Fruit fly (Drosophila melanogaster) whole organism, embryonic: Measurements from ENCODE around the gene Gr93a.

Experiments used
- Adf1 ChIP-seq: fragments of 200-800 bp; sonication (Bioruptor generic); IDR thresholded peaks from 2 replicates; pipeline ENCODE4 v1.3.6; 2022; ENCODE audit warnings: missing biosample characterization, missing genetic modification characterization
- Blimp-1 ChIP-seq: fragments of 200-800 bp; sonication (Bioruptor generic); optimal IDR thresholded peaks from 3 replicates; lab custom pipeline; 2018; ENCODE audit warnings: missing biosample characterization, missing genetic modification characterization, mild to moderate bottlenecking, moderate library complexity, missing genetic modification reagents
- CG11560 ChIP-seq: fragments of 200-800 bp; sonication (Bioruptor generic); IDR thresholded peaks from 3 replicates; pipeline ENCODE4 v1.3.6; 2022; ENCODE audit warnings: missing biosample characterization, missing genetic modification characterization
- CG11695 ChIP-seq: fragments of 200-800 bp; sonication (Bioruptor generic); IDR thresholded peaks from 3 replicates; pipeline ENCODE4 v1.3.6; 2022; ENCODE audit warnings: missing biosample characterization, missing genetic modification characterization
- CG12071 ChIP-seq: fragments of 200-800 bp; sonication (Bioruptor generic); optimal IDR thresholded peaks from 3 replicates; lab custom pipeline; 2018; ENCODE audit warnings: missing biosample characterization, mild to moderate bottlenecking, missing genetic modification characterization
- CG13624 ChIP-seq: fragments of 200-800 bp; sonication (Bioruptor generic); optimal IDR thresholded peaks from 2 replicates; lab custom pipeline; 2016; ENCODE audit warnings: missing biosample characterization, missing genetic modification characterization
- CG14667 ChIP-seq: fragments of 200-800 bp; sonication (Bioruptor generic); IDR thresholded peaks from 2 replicates; pipeline ENCODE4 v1.3.6; 2022; ENCODE audit warnings: missing biosample characterization, missing genetic modification characterization
- CG1603 ChIP-seq: fragments of 200-800 bp; sonication (Bioruptor generic); optimal IDR thresholded peaks from 2 replicates; lab custom pipeline; 2019; ENCODE audit warnings: missing biosample characterization, mild to moderate bottlenecking, missing genetic modification characterization, moderate library complexity
- CG16815 ChIP-seq: fragments of 200-800 bp; sonication (Bioruptor generic); optimal IDR thresholded peaks from 3 replicates; lab custom pipeline; 2017; ENCODE audit warnings: missing biosample characterization, mild to moderate bottlenecking, missing genetic modification characterization
- CG17186 ChIP-seq: fragments of 200-800 bp; sonication (Bioruptor generic); optimal IDR thresholded peaks from 3 replicates; lab custom pipeline; 2017; ENCODE audit warnings: missing biosample characterization, missing genetic modification reagents, missing genetic modification characterization
- CG2129 ChIP-seq: fragments of 200-800 bp; sonication (Bioruptor generic); IDR thresholded peaks from 2 replicates; pipeline ENCODE4 v1.3.6; 2022; ENCODE audit warnings: missing biosample characterization, missing genetic modification characterization; ENCODE audit not compliant: partially characterized antibody
- CG31365 ChIP-seq: fragments of 200-800 bp; sonication (Bioruptor generic); optimal IDR thresholded peaks from 2 replicates; lab custom pipeline; 2018; ENCODE audit warnings: missing biosample characterization, mild to moderate bottlenecking, missing genetic modification characterization
- CG4328 ChIP-seq: fragments of 200-800 bp; sonication (Bioruptor generic); optimal IDR thresholded peaks from 3 replicates; lab custom pipeline; 2017; ENCODE audit warnings: missing biosample characterization, missing genetic modification reagents, missing genetic modification characterization
- CG4404 ChIP-seq: fragments of 200-800 bp; sonication (Bioruptor generic); IDR thresholded peaks from 2 replicates; pipeline ENCODE4 v1.3.6; 2022; ENCODE audit warnings: missing biosample characterization, missing genetic modification characterization
- CG5245 ChIP-seq: fragments of 200-800 bp; sonication (Bioruptor generic); optimal IDR thresholded peaks from 3 replicates; lab custom pipeline; 2016; ENCODE audit warnings: missing biosample characterization, missing genetic modification characterization
- CG6272 ChIP-seq: fragments of 200-800 bp; sonication (Bioruptor generic); IDR thresholded peaks from 2 replicates; pipeline ENCODE4 v1.3.6; 2022; ENCODE audit warnings: missing biosample characterization, missing genetic modification characterization
- CG7357 ChIP-seq: fragments of 200-800 bp; sonication (Bioruptor generic); IDR thresholded peaks from 3 replicates; pipeline ENCODE4 v1.3.6; 2022; ENCODE audit warnings: missing biosample characterization, missing genetic modification characterization
- Dref ChIP-seq: fragments of 200-800 bp; sonication (Bioruptor generic); IDR thresholded peaks from 2 replicates; pipeline ENCODE4 v1.3.6; 2022; ENCODE audit warnings: missing biosample characterization, missing genetic modification characterization
- E2f1 ChIP-seq: fragments of 200-800 bp; sonication (Bioruptor generic); IDR thresholded peaks from 2 replicates; pipeline ENCODE4 v1.3.6; 2022; ENCODE audit warnings: missing biosample characterization, missing genetic modification characterization
- ERR ChIP-seq: fragments of 200-800 bp; sonication (Bioruptor generic); optimal IDR thresholded peaks from 2 replicates; lab custom pipeline; 2016; ENCODE audit warnings: missing biosample characterization, missing genetic modification characterization
- H15 ChIP-seq: fragments of 200-800 bp; sonication (Bioruptor generic); IDR thresholded peaks from 3 replicates; pipeline ENCODE4 v1.3.6; 2022; ENCODE audit warnings: missing biosample characterization, missing genetic modification characterization
- Hmx ChIP-seq: fragments of 200-800 bp; sonication (Bioruptor generic); optimal IDR thresholded peaks from 2 replicates; lab custom pipeline; 2016; ENCODE audit warnings: missing biosample characterization, missing genetic modification characterization
- Hr78 ChIP-seq, 2 experiments: fragments of 200-800 bp in 1 of 2; fragments of >200 bp in 1 of 2; sonication (Bioruptor generic) in 1 of 2; optimal IDR thresholded peaks; 2 replicates each; lab custom pipeline; 2017 to 2019; ENCODE audit warnings: missing biosample characterization in 2 of 2, missing genetic modification characterization in 2 of 2, mild to moderate bottlenecking in 1 of 2, moderate library complexity in 1 of 2
- Lim3 ChIP-seq: fragments of 200-800 bp; sonication (Bioruptor generic); IDR thresholded peaks from 2 replicates; pipeline ENCODE4 v1.3.6; 2022; ENCODE audit warnings: missing biosample characterization, missing genetic modification characterization
- MBD-R2 ChIP-seq: fragments of 200-800 bp; sonication (Bioruptor generic); IDR thresholded peaks from 2 replicates; pipeline ENCODE4 v1.3.6; 2022; ENCODE audit warnings: missing biosample characterization, missing genetic modification characterization
- Ravus ChIP-seq: fragments of 200-800 bp; sonication (Bioruptor generic); IDR thresholded peaks from 2 replicates; pipeline ENCODE4 v1.3.6; 2022; ENCODE audit warnings: missing biosample characterization, missing genetic modification characterization
- Sry-β ChIP-seq: fragments of 200-800 bp; sonication (Bioruptor generic); optimal IDR thresholded peaks from 2 replicates; lab custom pipeline; 2018; ENCODE audit warnings: missing biosample characterization, mild to moderate bottlenecking, missing genetic modification characterization, moderate library complexity
- ap ChIP-seq: fragments of 200-800 bp; sonication (Bioruptor generic); IDR thresholded peaks from 2 replicates; pipeline ENCODE4 v1.3.6; 2022; ENCODE audit warnings: missing biosample characterization, missing genetic modification characterization
- az2 ChIP-seq: fragments of 200-800 bp; sonication (Bioruptor generic); optimal IDR thresholded peaks from 3 replicates; lab custom pipeline; 2016; ENCODE audit warnings: missing biosample characterization, missing genetic modification characterization
- bowl ChIP-seq: fragments of 200-800 bp; sonication (Bioruptor generic); IDR thresholded peaks from 2 replicates; pipeline ENCODE4 v1.3.6; 2022; ENCODE audit warnings: missing biosample characterization, missing genetic modification characterization
- ci ChIP-seq: fragments of 200-800 bp; sonication (Bioruptor generic); IDR thresholded peaks from 3 replicates; pipeline ENCODE4 v1.3.6; 2022; ENCODE audit warnings: missing biosample characterization, missing genetic modification characterization
- danr ChIP-seq: fragments of 200-800 bp; sonication (Bioruptor generic); IDR thresholded peaks from 2 replicates; pipeline ENCODE4 v1.3.6; 2022; ENCODE audit warnings: missing biosample characterization, missing genetic modification characterization
- dati ChIP-seq: fragments of 200-800 bp; sonication (Bioruptor generic); IDR thresholded peaks from 2 replicates; pipeline ENCODE4 v1.3.6; 2022; ENCODE audit warnings: missing biosample characterization, missing genetic modification characterization
- dysf ChIP-seq: fragments of 200-800 bp; sonication (Bioruptor generic); IDR thresholded peaks from 3 replicates; pipeline ENCODE4 v1.3.6; 2022; ENCODE audit warnings: missing biosample characterization, missing genetic modification characterization
- grau ChIP-seq: fragments of 200-800 bp; optimal IDR thresholded peaks from 3 replicates; lab custom pipeline; 2019; ENCODE audit warnings: missing biosample characterization, mild to moderate bottlenecking, missing genetic modification characterization, moderate library complexity
- her ChIP-seq: fragments of 200-800 bp; sonication (Bioruptor generic); optimal IDR thresholded peaks from 2 replicates; lab custom pipeline; 2016; ENCODE audit warnings: missing biosample characterization, missing genetic modification characterization
- hkb ChIP-seq, 2 experiments: fragments of 200-800 bp in 1 of 2; fragments of >200 bp in 1 of 2; sonication (Bioruptor generic) in 1 of 2; IDR thresholded peaks in 1 of 2; optimal IDR thresholded peaks in 1 of 2; 2 replicates each; pipeline versions ENCODE4 v1.3.6 to Lab custom; 2017 to 2022; ENCODE audit warnings: missing biosample characterization in 1 of 2, missing genetic modification characterization in 1 of 2
- otp ChIP-seq: fragments of 200-800 bp; sonication (Bioruptor generic); IDR thresholded peaks from 3 replicates; pipeline ENCODE4, ENCODE4 v1.3.6; 2022; ENCODE audit warnings: missing biosample characterization, missing genetic modification characterization
- pan ChIP-seq, 4 experiments: fragments of >200 bp in 3 of 4; fragments of 200-800 bp in 1 of 4; sonication (Bioruptor generic) in 1 of 4; optimal IDR thresholded peaks in 3 of 4; IDR thresholded peaks in 1 of 4; 2 replicates each; pipeline versions ENCODE4 v1.3.6 to Lab custom; 2017 to 2022; ENCODE audit warnings: missing biosample characterization in 2 of 4, missing genetic modification characterization in 2 of 4, mixed read lengths in 1 of 4
- peb ChIP-seq: fragments of 200-800 bp; sonication (Bioruptor generic); IDR thresholded peaks from 2 replicates; pipeline ENCODE4 v1.3.6; 2022; ENCODE audit warnings: missing biosample characterization, missing genetic modification characterization
- pfk ChIP-seq: fragments of 200-800 bp; sonication (Bioruptor generic); optimal IDR thresholded peaks from 2 replicates; lab custom pipeline; 2018; ENCODE audit warnings: missing biosample characterization, mild to moderate bottlenecking, missing genetic modification characterization, moderate library complexity
- psq ChIP-seq: fragments of 200-800 bp; sonication (Bioruptor generic); optimal IDR thresholded peaks from 2 replicates; lab custom pipeline; 2017; ENCODE audit warnings: missing biosample characterization, missing genetic modification characterization
- sob ChIP-seq: fragments of 200-800 bp; sonication (Bioruptor generic); IDR thresholded peaks from 2 replicates; pipeline ENCODE4 v1.3.6; 2022; ENCODE audit warnings: missing biosample characterization, missing genetic modification characterization
- sr ChIP-seq: fragments of 200-800 bp; sonication (Bioruptor generic); IDR thresholded peaks from 3 replicates; pipeline ENCODE4 v1.3.6; 2022; ENCODE audit warnings: missing biosample characterization, missing genetic modification characterization
- sug ChIP-seq: fragments of 200-800 bp; optimal IDR thresholded peaks from 2 replicates; lab custom pipeline; 2019; ENCODE audit warnings: missing biosample characterization, mild to moderate bottlenecking, missing genetic modification characterization, moderate library complexity
- tio ChIP-seq: fragments of 200-800 bp; sonication (Bioruptor generic); optimal IDR thresholded peaks from 2 replicates; lab custom pipeline; 2017; ENCODE audit warnings: missing biosample characterization, missing genetic modification characterization, inconsistent platforms
- tx ChIP-seq: fragments of 200-800 bp; sonication (Bioruptor generic); optimal IDR thresholded peaks from 2 replicates; lab custom pipeline; 2016; ENCODE audit warnings: missing biosample characterization, missing genetic modification characterization
- wdn ChIP-seq: fragments of 200-800 bp; sonication (Bioruptor generic); IDR thresholded peaks from 2 replicates; pipeline ENCODE4 v1.3.6; 2022; ENCODE audit warnings: missing biosample characterization, missing genetic modification characterization
- wor ChIP-seq: fragments of 200-800 bp; sonication (Bioruptor generic); IDR thresholded peaks from 2 replicates; pipeline ENCODE4 v1.3.6; 2022; ENCODE audit warnings: missing biosample characterization, missing genetic modification characterization

Gr93a gene

dm6 chr3R:21862137-21862850, 30.0 kb downstream of the Gr93a start (continued):
- TF ChIP-seq grau (tag; lab: Kevin White, UChicago) (peak; percentile 83), sr (GFP tag; lab: Robert Waterston, UW) (0 out of 3 replicates have a peak, but pooled peaks have one; percentile 33), tio (GFP tag; lab: Kevin White, UChicago) (peak; percentile 54), wor (GFP tag; lab: Robert Waterston, UW) (peak; percentile 74; the same call in 1 of the 2 replicates), psq (GFP tag; lab: Kevin White, UChicago) (no peak), CG7357 (GFP tag; lab: Robert Waterston, UW) (peak; percentile 68; the same call in 1 of the 3 replicates), CG14667 (GFP tag; lab: Robert Waterston, UW) (no peak), Lim3 (GFP tag; lab: Robert Waterston, UW) (no peak), Hmx (GFP tag; lab: Kevin White, UChicago) (no peak), dati (GFP tag; lab: Robert Waterston, UW) (peak; percentile 59; the same call in 1 of the 2 replicates), otp (GFP tag; lab: Robert Waterston, UW) (peak; percentile 75; the same call in 2 of the 3 replicates), CG17186 (GFP tag; lab: Kevin White, UChicago) (peak; percentile 21), E2f1 (GFP tag; lab: Robert Waterston, UW) (peak; percentile 54), CG1603 (tag; lab: Kevin White, UChicago) (peak; percentile 96), CG4328 (GFP tag; lab: Kevin White, UChicago) (peak; percentile 9), dysf (GFP tag; lab: Robert Waterston, UW) (peak; percentile 50; the same call in 1 of the 3 replicates), H15 (GFP tag; lab: Robert Waterston, UW) (peak; percentile 76), Hr78 (GFP tag; optimal IDR thresholded peaks at IDR 0.05; lab: Kevin White, UChicago) (peak in 1 of 2 experiments; percentile 71), az2 (peak; percentile 85), MBD-R2 (GFP tag; lab: Robert Waterston, UW) (no peak), Blimp-1 (GFP tag; lab: Kevin White, UChicago) (peak; percentile 74), peb (peak; percentile 67), sug (tag; lab: Kevin White, UChicago) (no peak), hkb (optimal IDR thresholded peaks at IDR 0.05; lab: Kevin White, UChicago) (no peak), hkb (GFP tag; IDR thresholded peaks at IDR 0.05; lab: Robert Waterston, UW) (peak; percentile 86), pfk (GFP tag; lab: Kevin White, UChicago) (no peak), CG6272 (peak; percentile 17; the same call in 1 of the 2 replicates), CG11695 (GFP tag; lab: Robert Waterston, UW) (peak; percentile 62; the same call in 2 of the 3 replicates), Dref (GFP tag; lab: Robert Waterston, UW) (no peak), CG16815 (peak; percentile 36), CG2129 (GFP tag; lab: Robert Waterston, UW) (no peak), wdn (no peak), CG31365 (peak; percentile 34), pan (optimal IDR thresholded peaks at IDR 0.05; lab: Kevin White, UChicago) (no peak), pan (GFP tag; optimal IDR thresholded peaks at IDR 0.05 in 1 of 2, IDR thresholded peaks at IDR 0.05 in 1 of 2) (peak in 1 of 2 experiments; percentile 69), danr (GFP tag; lab: Robert Waterston, UW) (peak; percentile 56), CG12071 (GFP tag; lab: Kevin White, UChicago) (peak; percentile 43), tx (GFP tag; lab: Kevin White, UChicago) (no peak), Adf1 (GFP tag; lab: Robert Waterston, UW) (no peak), CG4404 (peak; percentile 32; the same call in 1 of the 2 replicates), her (GFP tag; lab: Kevin White, UChicago) (peak; percentile 41), ERR (GFP tag; lab: Kevin White, UChicago) (no peak), bowl (GFP tag; lab: Robert Waterston, UW) (no peak), CG13624 (GFP tag; lab: Kevin White, UChicago) (no peak), Ravus (GFP tag; lab: Robert Waterston, UW) (no peak), sob (GFP tag; lab: Robert Waterston, UW) (peak; percentile 37; the same call in 1 of the 2 replicates), CG5245 (peak; percentile 61), CG11560 (tag; lab: Robert Waterston, UW) (no peak), ci (peak; percentile 95), ap (peak; percentile 69), Sry-β (peak; percentile 25)
